Fruit fly (Drosophila melanogaster) whole organism, embryonic: ENCODE data around the gene GAPcenA.

Experiments used
- B-H1 ChIP-seq: fragments of 200-800 bp; sonication (Bioruptor generic); IDR thresholded peaks from 3 replicates; pipeline ENCODE4 v1.3.6; 2022; ENCODE audit warnings: missing biosample characterization, missing genetic modification characterization
- BtbVII ChIP-seq: fragments of 200-800 bp; sonication (Bioruptor generic); optimal IDR thresholded peaks from 3 replicates; lab custom pipeline; 2017; ENCODE audit warnings: missing biosample characterization, mild to moderate bottlenecking, missing genetic modification characterization
- CG10959 ChIP-seq: fragments of 200-800 bp; sonication (Bioruptor generic); IDR thresholded peaks from 2 replicates; pipeline ENCODE4 v1.3.6; 2022; ENCODE audit warnings: missing biosample characterization, missing genetic modification characterization
- CG11695 ChIP-seq: fragments of 200-800 bp; sonication (Bioruptor generic); IDR thresholded peaks from 3 replicates; pipeline ENCODE4 v1.3.6; 2022; ENCODE audit warnings: missing biosample characterization, missing genetic modification characterization
- CG11723 ChIP-seq: fragments of 200-800 bp; sonication (Bioruptor generic); optimal IDR thresholded peaks from 2 replicates; lab custom pipeline; 2017; ENCODE audit warnings: missing biosample characterization, mild to moderate bottlenecking, missing genetic modification characterization
- CG12391 ChIP-seq: fragments of 200-800 bp; sonication (Bioruptor generic); optimal IDR thresholded peaks from 3 replicates; lab custom pipeline; 2018; ENCODE audit warnings: missing biosample characterization, mild to moderate bottlenecking, missing genetic modification characterization, moderate library complexity
- CG12769 ChIP-seq: fragments of 200-800 bp; sonication (Bioruptor generic); optimal IDR thresholded peaks from 2 replicates; lab custom pipeline; 2019; ENCODE audit warnings: missing biosample characterization, mild to moderate bottlenecking, missing genetic modification characterization, moderate library complexity
- CG13123 ChIP-seq: fragments of 200-800 bp; sonication (Bioruptor generic); optimal IDR thresholded peaks from 2 replicates; lab custom pipeline; 2016; ENCODE audit warnings: missing biosample characterization, missing genetic modification characterization
- CG15073 ChIP-seq: fragments of 200-800 bp; sonication (Bioruptor generic); optimal IDR thresholded peaks from 2 replicates; lab custom pipeline; 2016; ENCODE audit warnings: missing biosample characterization, missing genetic modification characterization
- CG1529 ChIP-seq: fragments of 200-800 bp; sonication (Bioruptor generic); optimal IDR thresholded peaks from 3 replicates; lab custom pipeline; 2018; ENCODE audit warnings: missing biosample characterization, missing genetic modification characterization
- CG1603 ChIP-seq: fragments of 200-800 bp; sonication (Bioruptor generic); optimal IDR thresholded peaks from 2 replicates; lab custom pipeline; 2019; ENCODE audit warnings: missing biosample characterization, mild to moderate bottlenecking, missing genetic modification characterization, moderate library complexity
- CG17328 ChIP-seq: fragments of 200-800 bp; sonication (Bioruptor generic); IDR thresholded peaks from 2 replicates; pipeline ENCODE4 v1.3.6; 2022; ENCODE audit warnings: missing biosample characterization, missing genetic modification characterization
- CG1792 ChIP-seq: fragments of 200-800 bp; sonication (Bioruptor generic); optimal IDR thresholded peaks from 2 replicates; lab custom pipeline; 2016; ENCODE audit warnings: missing biosample characterization, missing genetic modification characterization
- CG18262 ChIP-seq: fragments of 200-800 bp; optimal IDR thresholded peaks from 3 replicates; lab custom pipeline; 2019; ENCODE audit warnings: missing biosample characterization, mild to moderate bottlenecking, missing genetic modification characterization, moderate library complexity
- CG18476 ChIP-seq: fragments of 200-800 bp; sonication (Bioruptor generic); optimal IDR thresholded peaks from 2 replicates; lab custom pipeline; 2016; ENCODE audit warnings: missing biosample characterization, mild to moderate bottlenecking, missing genetic modification characterization
- CG18764 ChIP-seq: fragments of 200-800 bp; sonication (Bioruptor generic); optimal IDR thresholded peaks from 3 replicates; lab custom pipeline; 2016; ENCODE audit warnings: missing biosample characterization, missing genetic modification characterization
- CG31365 ChIP-seq: fragments of 200-800 bp; sonication (Bioruptor generic); optimal IDR thresholded peaks from 2 replicates; lab custom pipeline; 2018; ENCODE audit warnings: missing biosample characterization, mild to moderate bottlenecking, missing genetic modification characterization
- CG31388 ChIP-seq: fragments of 200-800 bp; sonication (Bioruptor generic); optimal IDR thresholded peaks from 2 replicates; lab custom pipeline; 2016; ENCODE audit warnings: missing biosample characterization, missing genetic modification characterization
- CG3726 ChIP-seq: fragments of 200-800 bp; sonication (Bioruptor generic); IDR thresholded peaks from 3 replicates; pipeline ENCODE4, ENCODE4 v1.3.6; 2022; ENCODE audit warnings: missing biosample characterization, missing genetic modification characterization
- CG4404 ChIP-seq: fragments of 200-800 bp; sonication (Bioruptor generic); IDR thresholded peaks from 2 replicates; pipeline ENCODE4 v1.3.6; 2022; ENCODE audit warnings: missing biosample characterization, missing genetic modification characterization
- CG4617 ChIP-seq: fragments of 200-800 bp; sonication (Bioruptor generic); optimal IDR thresholded peaks from 3 replicates; lab custom pipeline; 2016; ENCODE audit warnings: missing biosample characterization, missing genetic modification characterization, borderline replicate concordance
- CG7839 ChIP-seq: fragments of 200-800 bp; sonication (Bioruptor generic); optimal IDR thresholded peaks from 3 replicates; lab custom pipeline; 2018; ENCODE audit warnings: missing biosample characterization, mild to moderate bottlenecking, missing genetic modification characterization, moderate library complexity
- Deaf1 ChIP-seq: fragments of 200-800 bp; optimal IDR thresholded peaks from 3 replicates; lab custom pipeline; 2019; ENCODE audit warnings: missing biosample characterization, mild to moderate bottlenecking, missing genetic modification characterization, moderate library complexity
- Dfd ChIP-seq, 2 experiments: fragments of >200 bp; optimal IDR thresholded peaks; 2 replicates each; lab custom pipeline; 2017; ENCODE audit warnings: missing biosample characterization in 2 of 2, missing genetic modification characterization in 2 of 2
- Fer1 ChIP-seq: fragments of 200-800 bp; sonication (Bioruptor generic); optimal IDR thresholded peaks from 2 replicates; lab custom pipeline; 2017; ENCODE audit warnings: missing biosample characterization, mild to moderate bottlenecking, missing genetic modification characterization
- Hr78 ChIP-seq, 2 experiments: fragments of 200-800 bp in 1 of 2; fragments of >200 bp in 1 of 2; sonication (Bioruptor generic) in 1 of 2; optimal IDR thresholded peaks; 2 replicates each; lab custom pipeline; 2017 to 2019; ENCODE audit warnings: missing biosample characterization in 2 of 2, missing genetic modification characterization in 2 of 2, mild to moderate bottlenecking in 1 of 2, moderate library complexity in 1 of 2
- Mad ChIP-seq: fragments of 200-800 bp; sonication (Bioruptor generic); optimal IDR thresholded peaks from 2 replicates; lab custom pipeline; 2016; ENCODE audit warnings: missing biosample characterization, missing genetic modification characterization
- Mrtf ChIP-seq: fragments of 200-800 bp; sonication (Bioruptor generic); IDR thresholded peaks from 3 replicates; pipeline ENCODE4 v1.3.6; 2022; ENCODE audit warnings: missing biosample characterization, missing genetic modification characterization
- Myb ChIP-seq: fragments of 200-800 bp; sonication (Bioruptor generic); optimal IDR thresholded peaks from 2 replicates; lab custom pipeline; 2016; ENCODE audit warnings: missing biosample characterization, missing genetic modification characterization
- NC2β ChIP-seq: fragments of 200-800 bp; sonication (Bioruptor generic); optimal IDR thresholded peaks from 2 replicates; lab custom pipeline; 2016; ENCODE audit warnings: missing biosample characterization, missing genetic modification characterization
- Spps ChIP-seq: fragments of 200-800 bp; sonication (Bioruptor generic); optimal IDR thresholded peaks from 2 replicates; lab custom pipeline; 2018; ENCODE audit warnings: missing biosample characterization, mild to moderate bottlenecking, missing genetic modification characterization
- abd-A ChIP-seq: fragments of 200-800 bp; sonication (Bioruptor generic); optimal IDR thresholded peaks from 3 replicates; lab custom pipeline; 2019; ENCODE audit warnings: missing biosample characterization, mild to moderate bottlenecking, missing genetic modification characterization, moderate library complexity
- ato ChIP-seq: fragments of 200-800 bp; sonication (Bioruptor generic); IDR thresholded peaks from 2 replicates; pipeline ENCODE4 v1.3.6; 2022; ENCODE audit warnings: missing biosample characterization, missing genetic modification characterization; ENCODE audit not compliant: partially characterized antibody
- bsh ChIP-seq, 2 experiments: fragments of 200-800 bp; sonication (Bioruptor generic); optimal IDR thresholded peaks; 2 replicates each; lab custom pipeline; 2017 to 2018; ENCODE audit warnings: mild to moderate bottlenecking in 2 of 2, missing biosample characterization in 2 of 2, missing genetic modification characterization in 2 of 2, moderate library complexity in 1 of 2
- cato ChIP-seq: fragments of 200-800 bp; sonication (Bioruptor generic); optimal IDR thresholded peaks from 2 replicates; lab custom pipeline; 2016; ENCODE audit warnings: missing biosample characterization, missing genetic modification characterization, borderline replicate concordance
- dmrt99B ChIP-seq: fragments of 200-800 bp; sonication (Bioruptor generic); optimal IDR thresholded peaks from 2 replicates; lab custom pipeline; 2018; ENCODE audit warnings: missing biosample characterization, mild to moderate bottlenecking, missing genetic modification characterization, moderate library complexity
- esg ChIP-seq: fragments of 200-800 bp; sonication (Bioruptor generic); conservative IDR thresholded peaks from 2 replicates; pipeline ENCODE4 v1.3.6; 2022; ENCODE audit warnings: missing biosample characterization, missing genetic modification characterization
- ken ChIP-seq: fragments of 200-800 bp; sonication (Bioruptor generic); IDR thresholded peaks from 3 replicates; pipeline ENCODE4 v1.3.6; 2022; ENCODE audit warnings: missing biosample characterization, missing genetic modification characterization
- klu ChIP-seq: fragments of 200-800 bp; sonication (Bioruptor generic); IDR thresholded peaks from 2 replicates; pipeline ENCODE4 v1.3.6; 2022; ENCODE audit warnings: missing biosample characterization, missing genetic modification characterization
- lola ChIP-seq, 3 experiments: fragments of >200 bp in 2 of 3; fragments of 200-800 bp in 1 of 3; sonication (Bioruptor generic) in 1 of 3; optimal IDR thresholded peaks; 2 replicates each; lab custom pipeline; 2017 to 2019; ENCODE audit warnings: missing biosample characterization in 3 of 3, missing genetic modification characterization in 3 of 3, mild to moderate bottlenecking in 1 of 3, moderate library complexity in 1 of 3
- mam ChIP-seq: fragments of 200-800 bp; sonication (Bioruptor generic); optimal IDR thresholded peaks from 3 replicates; lab custom pipeline; 2016; ENCODE audit warnings: missing biosample characterization, missing genetic modification characterization
- pum ChIP-seq: fragments of 200-800 bp; sonication (Bioruptor generic); optimal IDR thresholded peaks from 2 replicates; lab custom pipeline; 2016; ENCODE audit warnings: missing biosample characterization, missing genetic modification characterization
- repo ChIP-seq: fragments of 200-800 bp; sonication (Bioruptor generic); optimal IDR thresholded peaks from 2 replicates; lab custom pipeline; 2016; ENCODE audit warnings: missing biosample characterization, missing genetic modification characterization
- slp2 ChIP-seq: fragments of 200-800 bp; sonication (Bioruptor generic); optimal IDR thresholded peaks from 2 replicates; lab custom pipeline; 2016; ENCODE audit warnings: missing biosample characterization, missing genetic modification characterization
- toy ChIP-seq: fragments of 200-800 bp; sonication (Bioruptor generic); IDR thresholded peaks from 2 replicates; pipeline ENCODE4 v1.3.6; 2022; ENCODE audit warnings: missing biosample characterization, missing genetic modification characterization
- twi ChIP-seq: fragments of 200-800 bp; optimal IDR thresholded peaks from 2 replicates; lab custom pipeline; 2019; ENCODE audit warnings: missing biosample characterization, mild to moderate bottlenecking, missing genetic modification characterization, moderate library complexity
- tx ChIP-seq: fragments of 200-800 bp; sonication (Bioruptor generic); optimal IDR thresholded peaks from 2 replicates; lab custom pipeline; 2016; ENCODE audit warnings: missing biosample characterization, missing genetic modification characterization
- unpg ChIP-seq: fragments of 200-800 bp; sonication (Bioruptor generic); optimal IDR thresholded peaks from 3 replicates; lab custom pipeline; 2018; ENCODE audit warnings: missing biosample characterization, mild to moderate bottlenecking, missing genetic modification characterization, moderate library complexity
- zen ChIP-seq: fragments of 200-800 bp; sonication (Bioruptor generic); optimal IDR thresholded peaks from 3 replicates; lab custom pipeline; 2018; ENCODE audit warnings: missing biosample characterization, mild to moderate bottlenecking, missing genetic modification characterization, moderate library complexity
- zfh1 ChIP-seq: fragments of 200-800 bp; sonication (Bioruptor generic); IDR thresholded peaks from 3 replicates; pipeline ENCODE4 v1.3.6; 2022; ENCODE audit warnings: missing biosample characterization, missing genetic modification characterization

Gene GAPcenA

DNA sequence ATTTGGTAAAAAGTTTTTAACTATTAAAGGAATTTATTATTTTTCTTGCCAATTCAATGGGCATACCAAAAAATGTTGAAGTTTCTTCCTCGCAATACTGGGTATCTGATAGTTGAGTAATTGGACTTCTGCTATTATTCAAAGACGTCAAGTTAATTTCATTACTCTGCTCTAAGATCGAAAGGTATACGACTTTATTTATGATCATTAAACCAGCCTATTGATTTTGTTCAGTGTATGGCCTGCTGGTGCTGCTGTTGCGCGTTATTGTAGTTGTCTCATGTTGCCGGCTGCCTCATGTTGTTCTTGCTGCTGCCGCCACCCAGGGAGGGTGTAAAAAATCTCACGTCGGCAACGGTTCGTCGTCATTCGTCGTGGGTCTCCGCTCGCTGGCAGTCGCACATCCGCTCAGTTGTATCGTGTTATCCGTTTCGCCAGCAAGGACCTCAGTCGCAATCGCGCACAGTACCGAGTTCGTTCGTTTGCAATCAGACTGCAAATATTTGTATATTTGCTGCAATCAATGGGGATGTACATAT, 49.3 kb downstream of the GAPcenA start, which contains the start of gene CG7120 (continued):
- peak; percentile 97 for TF ChIP-seq Deaf1 (tag; lab: Kevin White, UChicago)
- peak; percentile 37 for TF ChIP-seq zen
- no peak for TF ChIP-seq Dfd (GFP tag; optimal IDR thresholded peaks at IDR 0.05; lab: Kevin White, UChicago)
- peak; percentile 56 for TF ChIP-seq CG17328
- TF ChIP-seq CG31365 (tag; lab: Kevin White, UChicago): no peak
- no peak for TF ChIP-seq cato (GFP tag; lab: Kevin White, UChicago)
- peak; percentile 6 for TF ChIP-seq repo (GFP tag; lab: Kevin White, UChicago)
- peak; percentile 24 for TF ChIP-seq CG18764 (GFP tag; lab: Kevin White, UChicago)
- peak; percentile 22 for TF ChIP-seq Spps (tag; lab: Kevin White, UChicago)
- TF ChIP-seq CG11723 (GFP tag; lab: Kevin White, UChicago): no peak
- no peak for TF ChIP-seq CG31388 (GFP tag; lab: Kevin White, UChicago)
- no peak for TF ChIP-seq Fer1
- TF ChIP-seq Hr78 (GFP tag; optimal IDR thresholded peaks at IDR 0.05; lab: Kevin White, UChicago): no peak
- TF ChIP-seq pum (GFP tag; lab: Kevin White, UChicago): peak; percentile 36
- no peak for TF ChIP-seq ato (GFP tag; lab: Robert Waterston, UW)
- TF ChIP-seq esg: no peak
- peak in 1 of 2 experiments; percentile 66 for TF ChIP-seq bsh (GFP tag; optimal IDR thresholded peaks at IDR 0.05; lab: Kevin White, UChicago)
- no peak for TF ChIP-seq Mad (GFP tag; lab: Kevin White, UChicago)
- no peak for TF ChIP-seq CG15073 (GFP tag; lab: Kevin White, UChicago)
- TF ChIP-seq CG4404 (GFP tag; lab: Robert Waterston, UW): no peak
- TF ChIP-seq lola (GFP tag; optimal IDR thresholded peaks at IDR 0.05; lab: Kevin White, UChicago): peak in 1 of 3 experiments; percentile 72
- peak; percentile 58 for TF ChIP-seq CG12391 (tag; lab: Kevin White, UChicago)
- peak; percentile 4 for TF ChIP-seq tx (GFP tag; lab: Kevin White, UChicago)
- TF ChIP-seq klu (GFP tag; lab: Robert Waterston, UW): no peak
- no peak; the same call in 2 of the 3 replicates for TF ChIP-seq B-H1 (GFP tag; lab: Robert Waterston, UW)
- TF ChIP-seq CG4617 (GFP tag; lab: Kevin White, UChicago): peak; percentile 9
- TF ChIP-seq unpg: peak; percentile 35
- peak; percentile 68 for TF ChIP-seq CG18262 (tag; lab: Kevin White, UChicago)
- peak; percentile 33 for TF ChIP-seq CG1603
- TF ChIP-seq CG3726 (GFP tag; lab: Robert Waterston, UW): no peak
- no peak for TF ChIP-seq ken (GFP tag; lab: Robert Waterston, UW)
- TF ChIP-seq mam (GFP tag; lab: Kevin White, UChicago): peak; percentile 40
- TF ChIP-seq NC2β (GFP tag; lab: Kevin White, UChicago): peak; percentile 28
- no peak for TF ChIP-seq CG10959 (GFP tag; lab: Robert Waterston, UW)
- TF ChIP-seq CG12769 (tag; lab: Kevin White, UChicago): no peak
- peak; percentile 57 for TF ChIP-seq dmrt99B (tag; lab: Kevin White, UChicago)
- peak; percentile 56; the same call in 2 of the 3 replicates for TF ChIP-seq zfh1
- no peak for TF ChIP-seq CG13123
- peak; percentile 33 for TF ChIP-seq twi (tag; lab: Kevin White, UChicago)
- TF ChIP-seq CG18476: peak; percentile 31
- peak; percentile 54 for TF ChIP-seq slp2 (GFP tag; lab: Kevin White, UChicago)
- TF ChIP-seq BtbVII (GFP tag; lab: Kevin White, UChicago): peak; percentile 36
- peak; percentile 68 for TF ChIP-seq CG7839 (tag; lab: Kevin White, UChicago)
- no peak for TF ChIP-seq CG1529 (GFP tag; lab: Kevin White, UChicago)
- TF ChIP-seq abd-A (tag; lab: Kevin White, UChicago): no peak
- peak; percentile 26 for TF ChIP-seq Myb (GFP tag; lab: Kevin White, UChicago)
- TF ChIP-seq CG1792 (GFP tag; lab: Kevin White, UChicago): no peak
- TF ChIP-seq Mrtf (GFP tag; lab: Robert Waterston, UW): no peak
- TF ChIP-seq toy: no peak
- peak; percentile 44; the same call in 2 of the 3 replicates for TF ChIP-seq CG11695 (GFP tag; lab: Robert Waterston, UW)
